Fruit fly (Drosophila melanogaster) whole organism: ENCODE data around the gene Pburs.

Experiments
- CG8478 ChIP-seq: fragments of >200 bp; optimal IDR thresholded peaks from 2 replicates; lab custom pipeline; 2018; ENCODE audit warnings: inconsistent platforms
- pan ChIP-seq: fragments of >200 bp; optimal IDR thresholded peaks from 2 replicates; lab custom pipeline; 2017
- psq ChIP-seq: fragments of >200 bp; optimal IDR thresholded peaks from 2 replicates; lab custom pipeline; 2017
- usp ChIP-seq: fragments of >200 bp; optimal IDR thresholded peaks from 2 replicates; lab custom pipeline; 2017; ENCODE audit warnings: missing biosample characterization, missing genetic modification characterization, mixed read lengths

DNA sequence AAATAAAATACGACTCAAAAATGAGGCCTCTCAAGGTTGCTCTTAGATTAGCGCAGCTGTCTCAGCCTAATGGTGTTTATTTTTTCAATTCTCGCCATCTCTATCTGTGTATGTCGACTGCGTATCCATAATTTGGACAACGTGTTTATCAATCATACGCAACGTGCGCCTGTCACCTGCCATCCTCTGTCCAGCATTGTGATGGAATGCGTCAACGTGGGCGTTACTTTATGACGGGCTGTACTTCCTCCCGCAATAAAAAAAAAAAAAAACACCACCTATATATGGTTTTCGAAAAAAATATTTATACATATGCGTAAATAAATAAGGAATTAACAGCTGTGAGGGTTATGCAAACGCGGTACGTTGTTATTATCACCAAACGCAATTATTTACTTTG lies 17.8 kb downstream of the Pburs start:
- TF ChIP-seq usp (no peak), CG8478 (lab: Kevin White, UChicago) (no peak), pan (lab: Kevin White, UChicago) (no peak), psq (lab: Kevin White, UChicago) (no peak)
